Fruit fly (Drosophila melanogaster) whole organism, embryonic: ENCODE data around the gene CG34398.

Experiments used
- Antp ChIP-seq: fragments of 200-800 bp; sonication (Bioruptor generic); optimal IDR thresholded peaks from 3 replicates; lab custom pipeline; 2016; ENCODE audit warnings: missing biosample characterization, missing genetic modification characterization
- Bgb ChIP-seq: fragments of 200-800 bp; sonication (Bioruptor generic); IDR thresholded peaks from 2 replicates; pipeline ENCODE4 v1.3.6; 2022; ENCODE audit warnings: missing biosample characterization, missing genetic modification characterization; ENCODE audit not compliant: partially characterized antibody
- Blimp-1 ChIP-seq: fragments of 200-800 bp; sonication (Bioruptor generic); optimal IDR thresholded peaks from 3 replicates; lab custom pipeline; 2018; ENCODE audit warnings: missing biosample characterization, missing genetic modification characterization, mild to moderate bottlenecking, moderate library complexity, missing genetic modification reagents
- CG10654 ChIP-seq: fragments of 200-800 bp; sonication (Bioruptor generic); optimal IDR thresholded peaks from 2 replicates; lab custom pipeline; 2016; ENCODE audit warnings: missing biosample characterization, missing genetic modification characterization
- CG11560 ChIP-seq: fragments of 200-800 bp; sonication (Bioruptor generic); IDR thresholded peaks from 3 replicates; pipeline ENCODE4 v1.3.6; 2022; ENCODE audit warnings: missing biosample characterization, missing genetic modification characterization
- CG13894 ChIP-seq: fragments of 200-800 bp; sonication (Bioruptor generic); optimal IDR thresholded peaks from 3 replicates; lab custom pipeline; 2018; ENCODE audit warnings: missing biosample characterization, mild to moderate bottlenecking, missing genetic modification characterization, moderate library complexity
- CG14014 ChIP-seq: fragments of 200-800 bp; sonication (Bioruptor generic); IDR thresholded peaks from 2 replicates; pipeline ENCODE4 v1.3.6; 2022; ENCODE audit warnings: missing biosample characterization, missing genetic modification characterization
- CG1602 ChIP-seq: fragments of 200-800 bp; sonication (Bioruptor generic); optimal IDR thresholded peaks from 3 replicates; lab custom pipeline; 2016; ENCODE audit warnings: missing biosample characterization, missing genetic modification characterization
- CG16815 ChIP-seq: fragments of 200-800 bp; sonication (Bioruptor generic); optimal IDR thresholded peaks from 3 replicates; lab custom pipeline; 2017; ENCODE audit warnings: missing biosample characterization, mild to moderate bottlenecking, missing genetic modification characterization
- CG17186 ChIP-seq: fragments of 200-800 bp; sonication (Bioruptor generic); optimal IDR thresholded peaks from 3 replicates; lab custom pipeline; 2017; ENCODE audit warnings: missing biosample characterization, missing genetic modification reagents, missing genetic modification characterization
- CG18619 ChIP-seq: fragments of 200-800 bp; sonication (Bioruptor generic); optimal IDR thresholded peaks from 3 replicates; lab custom pipeline; 2017; ENCODE audit warnings: missing biosample characterization, mild to moderate bottlenecking, missing genetic modification characterization
- CG2199 ChIP-seq: fragments of 200-800 bp; sonication (Bioruptor generic); IDR thresholded peaks from 3 replicates; pipeline ENCODE4 v1.3.6; 2022; ENCODE audit warnings: missing biosample characterization, missing genetic modification characterization
- CG31441 ChIP-seq: fragments of 200-800 bp; sonication (Bioruptor generic); IDR thresholded peaks from 2 replicates; pipeline ENCODE4 v1.3.6; 2022; ENCODE audit warnings: missing biosample characterization, missing genetic modification characterization
- CG3281 ChIP-seq: fragments of 200-800 bp; sonication (Bioruptor generic); optimal IDR thresholded peaks from 3 replicates; lab custom pipeline; 2017; ENCODE audit warnings: missing biosample characterization, mild to moderate bottlenecking, missing genetic modification characterization
- CG3838 ChIP-seq: fragments of 200-800 bp; sonication (Bioruptor generic); optimal IDR thresholded peaks from 3 replicates; lab custom pipeline; 2016; ENCODE audit warnings: missing biosample characterization, missing genetic modification characterization
- CG4282 ChIP-seq: fragments of 200-800 bp; sonication (Bioruptor generic); optimal IDR thresholded peaks from 2 replicates; lab custom pipeline; 2016; ENCODE audit warnings: missing biosample characterization, missing genetic modification characterization
- CG6791 ChIP-seq: fragments of 200-800 bp; sonication (Bioruptor generic); IDR thresholded peaks from 3 replicates; pipeline ENCODE4 v1.3.6; 2022; ENCODE audit warnings: missing biosample characterization, missing genetic modification characterization; ENCODE audit not compliant: partially characterized antibody
- CG7839 ChIP-seq: fragments of 200-800 bp; sonication (Bioruptor generic); optimal IDR thresholded peaks from 3 replicates; lab custom pipeline; 2018; ENCODE audit warnings: missing biosample characterization, mild to moderate bottlenecking, missing genetic modification characterization, moderate library complexity
- CG8388 ChIP-seq: fragments of 200-800 bp; sonication (Bioruptor generic); optimal IDR thresholded peaks from 2 replicates; lab custom pipeline; 2019; ENCODE audit warnings: missing biosample characterization, mild to moderate bottlenecking, missing genetic modification characterization, moderate library complexity
- CG9609 ChIP-seq: fragments of 200-800 bp; sonication (Bioruptor generic); optimal IDR thresholded peaks from 3 replicates; lab custom pipeline; 2016; ENCODE audit warnings: missing biosample characterization, missing genetic modification characterization
- CoRest ChIP-seq: fragments of 200-800 bp; sonication (Bioruptor generic); optimal IDR thresholded peaks from 3 replicates; lab custom pipeline; 2018; ENCODE audit warnings: missing biosample characterization, mild to moderate bottlenecking, missing genetic modification characterization, moderate library complexity
- Dbx ChIP-seq: fragments of 200-800 bp; sonication (Bioruptor generic); IDR thresholded peaks from 3 replicates; pipeline ENCODE4 v1.3.6; 2022; ENCODE audit warnings: missing biosample characterization, missing genetic modification characterization
- Dek ChIP-seq: fragments of 200-800 bp; sonication (Bioruptor generic); optimal IDR thresholded peaks from 3 replicates; lab custom pipeline; 2019; ENCODE audit warnings: missing biosample characterization, mild to moderate bottlenecking, missing genetic modification characterization, moderate library complexity
- Drgx ChIP-seq: fragments of 200-800 bp; sonication (Bioruptor generic); IDR thresholded peaks from 2 replicates; pipeline ENCODE4 v1.3.6; 2022; ENCODE audit warnings: missing biosample characterization, missing genetic modification characterization
- Gsc ChIP-seq: fragments of 200-800 bp; sonication (Bioruptor generic); IDR thresholded peaks from 2 replicates; pipeline ENCODE4 v1.3.6; 2022; ENCODE audit warnings: missing biosample characterization, missing genetic modification characterization
- Mad ChIP-seq: fragments of 200-800 bp; sonication (Bioruptor generic); optimal IDR thresholded peaks from 2 replicates; lab custom pipeline; 2016; ENCODE audit warnings: missing biosample characterization, missing genetic modification characterization
- Mrtf ChIP-seq: fragments of 200-800 bp; sonication (Bioruptor generic); IDR thresholded peaks from 3 replicates; pipeline ENCODE4 v1.3.6; 2022; ENCODE audit warnings: missing biosample characterization, missing genetic modification characterization
- Oli ChIP-seq: fragments of 200-800 bp; sonication (Bioruptor generic); optimal IDR thresholded peaks from 2 replicates; lab custom pipeline; 2018; ENCODE audit warnings: missing biosample characterization, mild to moderate bottlenecking, missing genetic modification characterization, moderate library complexity
- Sry-δ ChIP-seq: fragments of 200-800 bp; sonication (Bioruptor generic); optimal IDR thresholded peaks from 2 replicates; lab custom pipeline; 2016; ENCODE audit warnings: missing biosample characterization, missing genetic modification characterization
- Vsx1 ChIP-seq: fragments of 200-800 bp; sonication (Bioruptor generic); optimal IDR thresholded peaks from 2 replicates; lab custom pipeline; 2017; ENCODE audit warnings: missing biosample characterization, mild to moderate bottlenecking, missing genetic modification characterization, missing genetic modification reagents
- bcd ChIP-seq: fragments of 200-800 bp; sonication (Bioruptor generic); optimal IDR thresholded peaks from 2 replicates; lab custom pipeline; 2017; ENCODE audit warnings: missing biosample characterization, mild to moderate bottlenecking, missing genetic modification characterization
- chif ChIP-seq, 2 experiments: fragments of 200-800 bp; sonication (Bioruptor generic); optimal IDR thresholded peaks; 3 replicates each; lab custom pipeline; 2016; ENCODE audit warnings: missing biosample characterization in 2 of 2, missing genetic modification characterization in 2 of 2
- chn ChIP-seq: fragments of 200-800 bp; sonication (Bioruptor generic); optimal IDR thresholded peaks from 2 replicates; lab custom pipeline; 2016; ENCODE audit warnings: missing biosample characterization, missing genetic modification characterization
- dmrt99B ChIP-seq: fragments of 200-800 bp; sonication (Bioruptor generic); optimal IDR thresholded peaks from 2 replicates; lab custom pipeline; 2018; ENCODE audit warnings: missing biosample characterization, mild to moderate bottlenecking, missing genetic modification characterization, moderate library complexity
- dpn ChIP-seq, 2 experiments: fragments of 200-800 bp; sonication (Bioruptor generic); optimal IDR thresholded peaks; 3 replicates each; lab custom pipeline; 2016; ENCODE audit warnings: missing biosample characterization in 2 of 2, missing genetic modification characterization in 2 of 2
- exex ChIP-seq: fragments of 200-800 bp; sonication (Bioruptor generic); optimal IDR thresholded peaks from 4 replicates; lab custom pipeline; 2018; ENCODE audit warnings: missing biosample characterization, mild to moderate bottlenecking, missing genetic modification characterization, moderate library complexity
- grau ChIP-seq: fragments of 200-800 bp; optimal IDR thresholded peaks from 3 replicates; lab custom pipeline; 2019; ENCODE audit warnings: missing biosample characterization, mild to moderate bottlenecking, missing genetic modification characterization, moderate library complexity
- her ChIP-seq: fragments of 200-800 bp; sonication (Bioruptor generic); optimal IDR thresholded peaks from 2 replicates; lab custom pipeline; 2016; ENCODE audit warnings: missing biosample characterization, missing genetic modification characterization
- insv ChIP-seq, 2 experiments: fragments of 200-800 bp; sonication (Bioruptor generic); optimal IDR thresholded peaks; 3 replicates each; lab custom pipeline; 2016 to 2018; ENCODE audit warnings: missing biosample characterization in 2 of 2, missing genetic modification characterization in 2 of 2
- nerfin-1 ChIP-seq: fragments of 200-800 bp; sonication (Bioruptor generic); optimal IDR thresholded peaks from 3 replicates; lab custom pipeline; 2019; ENCODE audit warnings: missing biosample characterization, mild to moderate bottlenecking, missing genetic modification characterization, moderate library complexity
- ranshi ChIP-seq: fragments of 200-800 bp; sonication (Bioruptor generic); IDR thresholded peaks from 2 replicates; pipeline ENCODE4 v1.3.6; 2022; ENCODE audit warnings: missing biosample characterization, missing genetic modification characterization
- schlank ChIP-seq: fragments of 200-800 bp; sonication (Bioruptor generic); optimal IDR thresholded peaks from 2 replicates; lab custom pipeline; 2018; ENCODE audit warnings: missing biosample characterization, mild to moderate bottlenecking, missing genetic modification characterization
- shn ChIP-seq: fragments of 200-800 bp; sonication (Bioruptor generic); optimal IDR thresholded peaks from 3 replicates; lab custom pipeline; 2016; ENCODE audit warnings: missing biosample characterization, missing genetic modification characterization
- sim ChIP-seq: fragments of 200-800 bp; sonication (Bioruptor generic); IDR thresholded peaks from 2 replicates; pipeline ENCODE4 v1.3.6; 2022; ENCODE audit warnings: missing biosample characterization, missing genetic modification characterization
- wek ChIP-seq: fragments of 200-800 bp; sonication (Bioruptor generic); optimal IDR thresholded peaks from 3 replicates; lab custom pipeline; 2018; ENCODE audit warnings: missing biosample characterization, mild to moderate bottlenecking, missing genetic modification characterization, moderate library complexity
- zen ChIP-seq: fragments of 200-800 bp; sonication (Bioruptor generic); optimal IDR thresholded peaks from 3 replicates; lab custom pipeline; 2018; ENCODE audit warnings: missing biosample characterization, mild to moderate bottlenecking, missing genetic modification characterization, moderate library complexity
- zfh1 ChIP-seq: fragments of 200-800 bp; sonication (Bioruptor generic); IDR thresholded peaks from 3 replicates; pipeline ENCODE4 v1.3.6; 2022; ENCODE audit warnings: missing biosample characterization, missing genetic modification characterization
- zfh2 ChIP-seq: fragments of 200-800 bp; sonication (Bioruptor generic); optimal IDR thresholded peaks from 2 replicates; lab custom pipeline; 2016; ENCODE audit warnings: missing biosample characterization, missing genetic modification characterization

CG34398 gene

DNA sequence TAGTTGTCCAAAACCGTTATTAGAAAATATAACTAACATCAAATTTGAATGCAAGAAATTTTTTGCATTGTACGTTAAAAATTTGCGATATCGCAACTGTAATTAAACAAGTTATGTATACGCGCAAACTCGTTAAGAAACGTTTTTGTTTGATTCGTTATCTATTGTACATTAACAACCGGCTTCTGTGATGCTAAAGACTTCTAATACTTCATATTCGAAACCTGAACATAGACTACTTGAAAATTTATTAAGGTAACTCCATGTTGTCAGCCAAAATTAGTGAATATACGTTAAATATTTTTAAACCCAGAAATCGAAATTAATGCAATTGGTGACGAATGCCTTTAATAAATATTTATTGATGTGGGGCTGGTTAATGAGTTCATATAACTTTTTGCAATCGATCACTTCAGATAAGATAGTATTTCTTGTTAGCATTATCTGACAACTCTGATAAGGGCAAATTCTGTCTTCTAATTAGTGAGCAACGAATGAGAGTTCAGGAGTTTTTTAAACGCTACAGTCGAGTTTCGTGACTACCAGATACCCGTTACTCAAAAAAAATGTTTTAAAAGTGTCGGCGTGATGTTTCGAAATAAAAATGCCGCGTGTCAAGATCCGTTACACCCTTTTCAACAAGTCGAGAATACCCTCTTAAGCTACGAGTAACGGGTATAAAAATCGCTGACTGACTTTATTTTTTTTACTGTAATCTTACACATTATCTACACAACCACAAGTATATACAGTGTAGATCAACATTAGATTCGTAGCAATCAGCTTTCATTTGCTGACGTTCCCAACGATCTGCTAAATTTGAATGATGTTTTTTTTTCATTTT is 53.8 kb downstream of the CG34398 start (continued):
- TF ChIP-seq zen (tag; lab: Kevin White, UChicago), result peak; percentile 37
- TF ChIP-seq dmrt99B (tag; lab: Kevin White, UChicago), result peak; percentile 37
- TF ChIP-seq CG13894, result peak; percentile 17
- TF ChIP-seq Antp (GFP tag; lab: Kevin White, UChicago), result peak; percentile 49
- TF ChIP-seq CG1602 (GFP tag; lab: Kevin White, UChicago), result peak; percentile 4
- TF ChIP-seq insv (GFP tag; optimal IDR thresholded peaks at IDR 0.05; lab: Kevin White, UChicago), result peak; percentile 52 to 93
- peak; percentile 58 for TF ChIP-seq shn (GFP tag; lab: Kevin White, UChicago)
- peak; percentile 1 for TF ChIP-seq Mad (GFP tag; lab: Kevin White, UChicago)
- TF ChIP-seq Blimp-1, result peak; percentile 35
- 0 out of 2 replicates have a peak, but pooled peaks have one; percentile 37 for TF ChIP-seq CG31441
- no peak; the same call in 1 of the 3 replicates for TF ChIP-seq CG6791 (GFP tag; lab: Robert Waterston, UW)
- peak; percentile 10 for TF ChIP-seq wek (GFP tag; lab: Kevin White, UChicago)
- TF ChIP-seq chif (GFP tag; optimal IDR thresholded peaks at IDR 0.05; lab: Kevin White, UChicago), result peak in 1 of 2 experiments; percentile 52
- 0 out of 3 replicates have a peak, but pooled peaks have one; percentile 22 for TF ChIP-seq zfh1
- TF ChIP-seq Sry-δ (GFP tag; lab: Kevin White, UChicago), result peak; percentile 10
- TF ChIP-seq Bgb (GFP tag; lab: Robert Waterston, UW), result peak; percentile 81
- no peak for TF ChIP-seq CG3838
- peak; percentile 28 for TF ChIP-seq CG3281 (GFP tag; lab: Kevin White, UChicago)
- peak; percentile 49; the same call in 1 of the 3 replicates for TF ChIP-seq Mrtf (GFP tag; lab: Robert Waterston, UW)
- peak; percentile 97 for TF ChIP-seq exex
- TF ChIP-seq her (GFP tag; lab: Kevin White, UChicago), result peak; percentile 66
- TF ChIP-seq zfh2 (GFP tag; lab: Kevin White, UChicago), result peak; percentile 37
- no peak for TF ChIP-seq nerfin-1 (tag; lab: Kevin White, UChicago)
- peak; percentile 51 for TF ChIP-seq CG7839 (tag; lab: Kevin White, UChicago)
- TF ChIP-seq Vsx1, result no peak
- TF ChIP-seq CG9609, result peak; percentile 46
- TF ChIP-seq schlank (tag; lab: Kevin White, UChicago), result peak; percentile 5
- peak; percentile 64 for TF ChIP-seq chn (GFP tag; lab: Kevin White, UChicago)
- no peak; the same call in 1 of the 2 replicates for TF ChIP-seq ranshi
- TF ChIP-seq CG18619 (GFP tag; lab: Kevin White, UChicago), result peak; percentile 22
- TF ChIP-seq Dek, result peak; percentile 26
- peak; percentile 27 for TF ChIP-seq CG16815 (GFP tag; lab: Kevin White, UChicago)
- peak; percentile 30 for TF ChIP-seq CoRest (tag; lab: Kevin White, UChicago)
- peak; percentile 10 for TF ChIP-seq CG4282
- no peak for TF ChIP-seq CG11560 (tag; lab: Robert Waterston, UW)
- no peak for TF ChIP-seq Gsc (GFP tag; lab: Robert Waterston, UW)
- peak; percentile 42 for TF ChIP-seq CG8388 (GFP tag; lab: Kevin White, UChicago)
- TF ChIP-seq CG14014, result peak; percentile 61; the same call in 1 of the 2 replicates
- peak; percentile 20; the same call in 1 of the 2 replicates for TF ChIP-seq sim
- TF ChIP-seq CG2199, result peak; percentile 85
- TF ChIP-seq CG17186 (GFP tag; lab: Kevin White, UChicago), result no peak
- TF ChIP-seq Dbx (GFP tag; lab: Robert Waterston, UW), result peak; percentile 41; the same call in 1 of the 3 replicates
- peak; percentile 31 for TF ChIP-seq Oli
- TF ChIP-seq grau (tag; lab: Kevin White, UChicago), result peak; percentile 47
- peak; percentile 38 for TF ChIP-seq bcd
- peak; percentile 25 to 69 for TF ChIP-seq dpn (GFP tag; optimal IDR thresholded peaks at IDR 0.05; lab: Kevin White, UChicago)
- peak; percentile 77 for TF ChIP-seq Drgx (GFP tag; lab: Robert Waterston, UW)
- TF ChIP-seq CG10654 (GFP tag; lab: Kevin White, UChicago), result no peak
